Fruit fly (Drosophila melanogaster) whole organism, larva: ENCODE results near the gene Scp2.

Experiments
- noc ChIP-seq: fragments of 200-800 bp; sonication (Bioruptor generic); optimal IDR thresholded peaks from 3 replicates; lab custom pipeline; 2019; ENCODE audit warnings: missing biosample characterization, mild to moderate bottlenecking, missing genetic modification characterization, moderate library complexity

The Scp2 gene

DNA sequence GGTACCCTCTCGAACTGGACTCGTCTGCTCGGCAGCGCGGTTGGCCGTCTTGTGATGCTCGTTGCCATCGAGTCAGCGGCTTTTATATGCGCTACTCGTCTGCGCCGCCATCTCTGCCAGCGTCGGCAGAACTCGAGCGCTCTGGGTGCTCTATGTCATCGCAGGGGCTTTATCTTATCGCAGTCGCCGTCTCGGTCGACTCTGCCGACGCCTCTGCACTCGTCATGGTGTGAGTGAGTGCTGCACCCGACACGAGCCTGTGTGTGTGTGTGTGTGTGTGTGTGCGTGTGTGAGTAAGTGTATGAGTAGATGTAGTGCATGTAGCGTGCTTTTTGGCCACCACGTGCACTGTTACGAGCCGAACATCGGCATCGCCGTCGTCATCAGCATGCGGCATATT, at the start of gene Scp2:
Gene Scp2 (minus strand): TSS at position 59 of the 400 bp plus-strand sequence.
- TF ChIP-seq noc (tag; lab: Kevin White, UChicago) = no peak

DNA sequence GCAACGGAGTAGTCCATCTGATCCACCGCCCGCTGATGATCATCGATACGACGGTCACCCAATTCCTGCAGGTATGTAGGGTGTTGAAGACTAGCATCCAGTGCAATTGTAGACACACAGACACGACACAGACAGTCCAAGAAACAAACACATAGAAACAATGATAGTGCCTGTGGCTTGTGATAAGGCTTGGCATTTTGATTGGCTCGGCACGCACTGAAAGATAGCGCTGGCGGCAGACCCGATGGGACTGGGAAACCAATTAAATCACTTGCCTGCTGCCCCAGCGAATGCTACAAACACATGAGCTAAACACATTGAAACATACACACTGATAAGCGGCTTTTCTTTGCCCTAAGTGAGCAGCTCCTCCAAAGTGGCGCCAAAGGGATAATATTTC, 49.2 kb upstream of the Scp2 start:
- no peak for TF ChIP-seq noc (tag; lab: Kevin White, UChicago)

DNA sequence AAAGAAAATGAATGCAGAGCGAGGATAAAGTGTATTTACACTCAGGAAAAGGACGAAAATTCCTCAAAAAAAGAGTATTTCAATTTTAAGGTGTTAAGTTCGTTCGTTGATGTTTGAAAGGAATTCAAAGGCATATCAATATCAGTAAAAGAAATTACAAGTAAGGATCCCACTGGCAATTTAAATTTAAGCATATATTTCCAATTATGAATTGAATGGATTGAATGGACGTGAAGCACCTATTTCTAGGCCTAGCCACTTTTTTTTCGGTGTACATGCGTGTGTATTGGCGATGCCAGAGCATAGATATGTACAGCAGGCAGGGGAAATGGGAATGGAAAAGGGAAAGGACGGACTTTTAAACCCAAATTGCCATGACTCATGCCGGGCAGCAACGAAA, 47.1 kb upstream of the Scp2 start:
- no peak for TF ChIP-seq noc (tag; lab: Kevin White, UChicago)

DNA sequence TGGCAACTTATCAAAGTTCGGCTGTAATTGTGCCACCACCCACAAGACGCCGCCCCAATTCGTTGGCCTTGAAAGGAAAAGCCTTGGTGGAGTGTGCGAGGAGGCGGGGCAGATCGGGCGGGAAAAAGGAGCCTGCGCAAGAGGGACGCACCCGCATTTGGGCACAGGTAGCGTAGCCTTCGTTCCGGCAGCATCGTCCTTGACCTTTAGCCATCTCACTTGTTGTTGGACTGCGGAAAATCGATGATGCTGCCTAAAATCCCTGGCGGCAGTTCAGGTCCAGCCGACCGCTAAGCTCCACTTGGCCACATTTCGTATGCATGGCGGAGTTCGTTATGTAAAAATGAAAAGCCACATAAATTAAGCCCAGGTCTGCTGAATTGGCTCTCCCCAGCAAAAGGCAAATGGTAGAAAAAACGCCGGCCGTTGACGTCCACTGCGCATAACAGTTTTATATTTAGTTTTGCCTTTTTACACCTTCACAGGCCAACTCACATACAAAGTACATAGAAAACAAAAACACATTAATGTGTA, 43.5 kb upstream of the Scp2 start:
- no peak for TF ChIP-seq noc (tag; lab: Kevin White, UChicago)

DNA sequence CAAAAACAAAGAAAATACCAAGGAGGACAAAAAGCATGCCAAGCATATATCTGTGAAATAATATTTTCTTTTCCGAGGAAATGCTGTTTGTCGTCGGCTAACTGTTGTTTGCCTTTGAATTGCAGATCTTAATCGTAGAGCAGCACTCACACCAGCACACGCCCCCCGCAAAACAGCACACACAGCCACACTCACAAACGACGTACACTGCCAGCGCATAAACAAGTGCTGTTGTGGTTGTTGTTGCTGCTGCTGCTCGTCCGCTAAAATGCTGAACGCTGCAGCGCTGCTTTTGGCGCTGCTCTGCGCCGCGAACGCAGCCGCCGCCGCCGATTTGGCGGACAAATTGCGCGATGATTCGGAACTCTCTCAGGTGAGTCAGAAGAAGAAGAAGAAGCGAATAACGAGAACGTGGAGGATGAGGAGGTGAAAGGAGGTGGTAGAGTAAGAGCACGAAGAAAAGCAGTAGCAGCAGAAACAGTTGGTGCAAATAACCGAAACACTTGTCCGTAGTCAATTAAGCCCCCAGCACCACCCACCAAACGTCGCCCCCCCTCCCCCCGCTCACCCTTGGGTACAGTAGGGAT, 42.5 kb upstream of the Scp2 start:
- TF ChIP-seq noc (tag; lab: Kevin White, UChicago) = no peak

DNA sequence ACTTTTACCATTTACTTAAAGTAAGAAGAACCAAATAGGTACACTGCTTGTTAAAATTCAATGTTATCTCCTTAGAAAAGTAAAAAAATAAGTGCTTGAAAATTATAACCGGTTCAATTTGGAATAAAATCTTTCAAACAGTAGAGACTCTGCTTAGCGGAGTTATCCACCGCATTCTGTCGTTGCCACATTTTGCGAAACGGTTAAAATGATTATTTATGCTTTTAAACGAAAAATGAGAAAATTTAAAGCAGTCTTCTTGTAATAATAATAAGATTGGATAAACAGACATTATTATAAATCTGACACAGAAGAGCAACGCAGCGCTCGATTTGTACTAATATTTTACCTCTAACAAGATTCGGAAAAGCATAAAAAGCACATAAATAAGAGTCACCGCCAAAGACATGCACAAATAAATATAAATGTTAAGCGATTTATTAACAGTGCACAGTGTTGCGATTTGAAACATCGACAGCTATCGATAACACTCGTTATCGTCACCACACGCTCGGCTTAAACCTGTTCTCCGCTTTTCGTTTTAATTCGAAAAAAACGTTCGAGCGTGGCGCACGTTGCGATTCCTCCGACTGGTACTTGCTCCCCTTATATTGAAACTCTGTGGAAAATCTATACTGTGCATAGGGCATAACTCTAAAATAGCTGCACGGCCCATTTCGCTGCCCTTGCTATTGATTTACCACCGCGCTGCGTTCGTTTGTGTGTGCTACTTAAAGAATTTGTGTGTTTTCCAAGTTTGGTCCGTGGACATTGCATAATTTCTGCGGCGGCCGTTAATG, 41.5 kb upstream of the Scp2 start, which contains the start of gene Fas1:
Gene Fas1 (plus strand): TSS at position 489 of the 800 bp plus-strand sequence.
- TF ChIP-seq noc (tag; lab: Kevin White, UChicago) = no peak

DNA sequence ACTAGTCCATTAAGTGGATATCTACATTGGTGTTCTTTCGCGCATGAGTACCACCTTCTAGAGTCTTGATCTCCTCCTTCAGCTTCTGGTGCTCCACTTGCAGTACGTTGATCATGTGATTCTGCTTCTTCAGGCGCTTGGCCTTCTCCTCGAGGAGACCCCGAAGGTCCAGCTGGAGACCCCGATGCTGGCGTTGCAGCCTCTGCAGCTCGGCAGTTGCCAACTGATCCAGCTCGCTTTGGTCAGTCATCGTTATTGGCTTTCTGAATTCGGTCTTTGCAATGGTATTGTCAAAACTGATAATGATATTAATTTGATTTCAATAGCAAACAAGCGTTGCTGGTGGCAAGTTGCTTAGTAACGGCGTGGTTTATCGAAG, 40.9 kb upstream of the Scp2 start, which contains the start of gene Ccdc114:
Gene Ccdc114 (minus strand): TSS at position 347 of the 379 bp plus-strand sequence.
- TF ChIP-seq noc (tag; lab: Kevin White, UChicago) = no peak

DNA sequence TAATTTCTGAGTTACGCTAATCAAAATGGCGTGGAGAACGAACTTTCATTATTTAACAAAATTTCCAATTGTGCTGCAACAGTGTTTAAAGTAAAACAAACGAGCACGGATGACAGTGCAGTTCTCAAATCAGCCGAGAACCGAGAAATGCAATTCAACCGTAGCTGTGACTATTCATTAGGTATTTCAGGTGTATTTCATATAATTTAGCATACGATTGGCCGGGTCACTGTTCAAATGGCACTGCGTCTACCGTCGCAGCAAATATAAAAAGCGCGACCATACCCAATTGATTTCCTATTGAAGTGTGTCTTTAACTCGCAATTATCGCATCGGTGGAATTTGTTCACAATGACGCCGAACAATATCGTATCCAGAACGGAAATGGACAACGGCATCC, 37.0 kb upstream of the Scp2 start, which contains the start of gene CG14893:
Gene CG14893 (plus strand): TSS at position 301 of the 400 bp plus-strand sequence.
- no peak for TF ChIP-seq noc (tag; lab: Kevin White, UChicago)

DNA sequence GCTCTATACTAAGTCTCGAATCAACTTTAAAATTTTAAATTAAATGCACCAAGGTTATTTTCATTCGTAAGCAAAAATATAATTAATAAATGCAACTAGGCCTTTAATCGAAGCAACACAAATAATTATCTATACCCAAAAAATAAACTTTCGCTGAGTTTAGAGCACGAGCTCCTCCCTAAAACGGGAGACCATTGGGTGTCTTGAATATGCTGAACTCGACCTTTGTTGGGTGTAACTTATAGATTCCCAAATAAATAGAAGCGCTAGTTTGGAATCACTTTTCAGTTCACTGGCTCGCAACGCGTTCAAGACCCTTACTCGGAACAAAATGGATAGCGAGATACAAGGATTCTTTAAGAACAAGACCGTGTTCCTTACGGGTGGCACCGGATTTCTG, 34.2 kb upstream of the Scp2 start, which contains the start of gene CG17560:
Gene CG17560 (plus strand): TSS at position 301 of the 400 bp plus-strand sequence.
- TF ChIP-seq noc (tag; lab: Kevin White, UChicago) = no peak

DNA sequence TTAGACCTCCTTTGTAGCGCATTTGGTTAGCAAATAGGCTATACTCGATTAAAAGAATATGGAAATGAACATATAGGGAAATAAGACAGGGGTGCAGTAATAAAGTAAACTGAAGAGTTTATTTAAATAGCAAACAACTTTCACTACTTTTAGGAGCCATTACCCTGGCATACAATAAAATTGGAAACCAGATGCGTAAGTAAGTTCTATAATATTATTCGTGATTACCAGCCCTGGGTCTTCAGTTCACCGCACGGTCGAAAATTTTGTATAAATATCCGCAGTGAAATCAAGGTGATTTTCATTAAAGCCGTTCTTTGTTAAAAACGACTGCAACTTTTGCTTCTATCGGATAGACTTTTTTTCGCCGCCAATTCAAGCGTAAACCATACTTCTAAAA, 31.5 kb upstream of the Scp2 start, which contains the start of gene CG17562:
Gene CG17562 (plus strand): TSS at position 301 of the 400 bp plus-strand sequence.
- TF ChIP-seq noc (tag; lab: Kevin White, UChicago) = no peak

DNA sequence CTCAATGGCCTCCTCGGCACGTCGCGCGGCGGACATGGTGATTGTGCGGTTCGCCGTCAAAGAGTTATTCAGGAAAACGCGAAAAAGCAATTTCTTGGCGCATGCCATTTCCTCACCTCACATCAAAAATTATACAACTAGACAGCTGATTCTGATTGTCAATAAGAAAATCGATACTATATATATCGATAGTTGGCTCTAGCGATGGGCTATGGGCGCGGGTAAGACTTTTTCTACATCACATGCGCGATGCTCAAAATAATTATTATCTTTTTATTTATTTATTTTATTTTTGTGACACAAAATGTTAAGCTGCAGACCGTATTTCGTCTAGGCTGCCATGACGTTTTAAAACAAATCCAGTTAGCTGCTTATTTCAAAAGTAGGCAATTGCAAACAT, 30.8 kb upstream of the Scp2 start, which contains the start of gene CG10340:
Gene CG10340 (minus strand): TSS at position 151 of the 400 bp plus-strand sequence.
- TF ChIP-seq noc (tag; lab: Kevin White, UChicago) = no peak

DNA sequence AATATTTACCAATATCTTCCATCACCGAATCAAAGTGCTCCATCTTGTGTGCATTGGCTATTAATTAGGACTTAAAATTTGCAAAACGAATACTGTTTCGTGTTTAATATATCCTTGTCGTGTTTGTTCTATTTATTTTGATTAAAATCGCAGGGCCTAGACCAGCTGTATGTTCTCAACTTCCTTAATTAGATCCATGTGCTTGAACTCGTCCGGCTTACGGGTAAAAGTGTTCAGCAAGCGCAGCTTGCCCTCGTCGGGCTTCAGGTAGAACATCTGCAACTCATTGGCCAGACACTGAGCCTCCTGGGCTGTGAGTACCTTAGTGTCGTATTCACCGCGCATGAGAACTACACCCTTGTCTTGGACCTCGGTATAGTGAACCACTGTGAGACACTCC, 29.8 kb upstream of the Scp2 start, which contains the start of gene CG12783:
Gene CG12783 (minus strand): TSS at position 101 of the 400 bp plus-strand sequence.
- no peak for TF ChIP-seq noc (tag; lab: Kevin White, UChicago)

DNA sequence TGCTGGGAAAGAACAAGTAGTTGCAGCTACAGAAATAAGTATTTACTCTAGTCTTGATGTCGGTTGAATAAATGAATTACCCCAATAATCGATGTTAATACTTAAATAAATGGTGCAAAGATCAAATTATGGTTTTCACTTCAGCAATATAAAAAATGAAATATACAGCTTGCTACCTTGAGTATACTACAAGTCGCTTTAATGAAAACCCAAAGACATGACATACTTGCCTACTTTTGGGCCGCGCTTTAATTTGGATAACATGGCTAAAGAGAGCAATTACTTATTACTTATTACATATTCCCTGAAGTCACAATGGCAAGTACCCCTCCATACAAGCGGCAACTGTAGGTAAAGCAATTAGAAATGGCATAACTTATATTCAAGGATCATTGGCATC, 27.8 kb upstream of the Scp2 start:
- no peak for TF ChIP-seq noc (tag; lab: Kevin White, UChicago)

DNA sequence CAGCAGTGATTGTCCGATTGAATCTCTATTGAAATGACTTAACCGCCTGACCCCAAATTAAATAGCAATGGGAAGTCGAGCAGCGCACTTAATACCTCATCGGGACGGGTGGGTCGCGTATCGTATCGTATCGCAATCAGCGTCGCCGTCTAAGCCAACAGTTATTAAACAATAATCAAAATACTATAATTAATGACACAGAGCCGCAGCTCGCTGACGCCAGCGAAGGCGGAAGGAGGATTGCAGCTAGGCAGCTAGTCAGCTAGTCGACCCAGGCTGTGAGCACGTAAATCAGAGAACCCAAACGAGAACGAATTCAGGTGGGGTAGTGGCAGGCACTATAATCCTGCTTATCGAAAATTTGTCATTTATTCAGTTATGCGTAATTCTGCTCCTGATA, 25.5 kb upstream of the Scp2 start, which contains the start of gene NPF:
Gene NPF (plus strand): TSS at position 301 of the 400 bp plus-strand sequence.
- TF ChIP-seq noc (tag; lab: Kevin White, UChicago) = no peak

DNA sequence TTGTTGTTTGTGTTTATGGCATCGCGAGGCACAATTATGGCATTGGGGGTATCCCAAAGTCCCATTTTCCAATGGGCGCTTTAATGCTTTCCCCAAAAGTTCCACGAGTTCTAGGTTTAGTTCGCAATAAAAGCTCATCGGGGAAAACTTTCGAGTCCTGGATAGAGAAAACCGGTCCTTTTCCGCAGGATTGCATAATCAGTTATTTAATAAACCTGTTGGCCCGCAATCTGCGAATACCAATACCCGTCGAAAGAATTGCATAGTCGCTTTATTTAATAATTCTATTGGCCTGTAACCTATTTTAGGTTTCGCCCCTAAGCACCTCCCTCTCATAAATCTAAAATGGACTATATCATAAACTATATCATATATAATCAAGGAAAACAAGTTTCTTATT, 22.5 kb upstream of the Scp2 start:
- no peak for TF ChIP-seq noc (tag; lab: Kevin White, UChicago)

DNA sequence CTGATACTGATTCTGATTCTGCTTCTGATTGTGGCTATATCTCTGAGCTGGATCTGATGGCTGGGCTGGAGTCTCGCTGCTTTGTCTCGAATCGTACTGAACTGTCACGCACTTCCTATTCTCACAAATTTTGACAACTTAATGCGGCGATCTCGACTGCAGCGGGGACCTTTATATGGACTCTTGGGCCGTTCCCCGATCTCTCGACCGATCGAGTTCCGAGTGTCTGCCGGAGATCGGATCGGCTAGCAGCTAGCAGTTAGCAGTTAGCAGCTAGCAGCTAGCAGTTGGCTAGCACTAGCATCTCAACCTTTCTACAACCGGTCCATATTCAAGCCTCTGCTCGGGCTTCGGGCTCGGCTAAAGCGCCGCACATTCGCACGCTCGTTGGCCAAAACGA, 21.3 kb upstream of the Scp2 start, which contains the start of gene CG10345:
Gene CG10345 (minus strand): TSS at position 147 of the 400 bp plus-strand sequence.
- TF ChIP-seq noc (tag; lab: Kevin White, UChicago) = no peak
